Worm (Caenorhabditis elegans): ENCODE data around the gene rps-28.

DNA sequence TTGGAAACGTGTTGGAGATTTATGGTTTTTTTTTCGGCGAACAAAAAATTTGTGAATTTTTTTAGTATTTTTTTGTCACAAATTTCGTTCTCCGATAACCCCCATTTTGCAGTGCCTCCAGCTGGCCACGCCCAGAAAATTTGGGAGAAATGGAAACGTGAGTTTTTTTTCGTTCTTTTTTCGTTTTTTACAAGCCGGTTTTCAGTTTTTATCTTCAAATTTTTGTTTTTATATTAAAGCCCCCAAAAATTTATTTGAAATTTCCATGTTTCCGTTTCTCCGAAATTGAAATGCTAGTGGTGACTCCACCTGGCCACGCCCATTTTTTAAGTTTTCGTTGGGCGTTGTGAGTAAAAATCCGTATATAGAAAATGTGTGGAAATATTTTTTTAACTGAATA is 27.7 kb downstream of the rps-28 start:
- TF ChIP-seq him-1 (tag; optimal IDR thresholded peaks at IDR 0.05) (no peak), dao-5 (tag; optimal IDR thresholded peaks at IDR 0.05) (no peak), W03F9.2 (tag; optimal IDR thresholded peaks at IDR 0.05) (no peak)

Data from whole organism, L4/young adult.